Worm (Caenorhabditis elegans) whole organism, L3 larva: ENCODE results near the gene csb-1.

ENCODE experiments used
- R02D3.7 ChIP-seq: fragments of 150-350 bp; optimal IDR thresholded peaks from 2 replicates; lab custom pipeline; 2014; ENCODE audit warnings: missing biosample characterization, missing genetic modification characterization
- ZK546.5 ChIP-seq: sonication (generic microtip); optimal IDR thresholded peaks from 2 replicates; lab custom pipeline; 2017; ENCODE audit warnings: missing biosample characterization, missing genetic modification characterization
- aly-2 ChIP-seq: fragments of 150-350 bp; optimal IDR thresholded peaks from 2 replicates; lab custom pipeline; 2014; ENCODE audit warnings: missing biosample characterization, missing genetic modification characterization
- ama-1 ChIP-seq: fragments of 150-350 bp; optimal IDR thresholded peaks from 2 replicates; lab custom pipeline; 2018
- ceh-82 ChIP-seq: fragments of 150-350 bp; optimal IDR thresholded peaks from 2 replicates; lab custom pipeline; 2014; ENCODE audit warnings: missing biosample characterization, missing genetic modification characterization
- ceh-9 ChIP-seq: sonication (generic microtip); optimal IDR thresholded peaks from 2 replicates; lab custom pipeline; 2018; ENCODE audit warnings: missing biosample characterization, missing genetic modification characterization
- daf-12 ChIP-seq: fragments of 150-350 bp; optimal IDR thresholded peaks from 2 replicates; lab custom pipeline; 2014; ENCODE audit warnings: missing biosample characterization, missing genetic modification reagents, missing genetic modification characterization
- egl-5 ChIP-seq: fragments of 150-350 bp; optimal IDR thresholded peaks from 2 replicates; lab custom pipeline; 2017; ENCODE audit warnings: missing biosample characterization, missing genetic modification reagents, missing genetic modification characterization, inconsistent platforms
- elt-1 ChIP-seq: fragments of 150-350 bp; optimal IDR thresholded peaks from 2 replicates; lab custom pipeline; 2014; ENCODE audit warnings: missing biosample characterization, missing genetic modification characterization
- elt-2 ChIP-seq: sonication (generic microtip); optimal IDR thresholded peaks from 2 replicates; lab custom pipeline; 2016; ENCODE audit warnings: missing genetic modification reagents, mild to moderate bottlenecking, missing genetic modification characterization, missing compliant biosample characterization
- eor-1 ChIP-seq, 2 experiments: fragments of 150-350 bp; optimal IDR thresholded peaks; 2 replicates each; lab custom pipeline; 2014 to 2018; ENCODE audit warnings: missing biosample characterization in 2 of 2, missing genetic modification characterization in 2 of 2
- fkh-10 ChIP-seq: sonication (generic microtip); optimal IDR thresholded peaks from 2 replicates; lab custom pipeline; 2017; ENCODE audit warnings: missing biosample characterization, missing genetic modification reagents, missing genetic modification characterization
- fkh-2 ChIP-seq: fragments of 150-350 bp; optimal IDR thresholded peaks from 2 replicates; lab custom pipeline; 2014; ENCODE audit warnings: missing biosample characterization, missing genetic modification reagents, missing genetic modification characterization
- fos-1 ChIP-seq: fragments of 150-350 bp; optimal IDR thresholded peaks from 2 replicates; lab custom pipeline; 2014; ENCODE audit warnings: missing biosample characterization, missing genetic modification characterization
- hmg-11 ChIP-seq: sonication (generic microtip); optimal IDR thresholded peaks from 2 replicates; lab custom pipeline; 2016; ENCODE audit warnings: missing genetic modification characterization, missing compliant biosample characterization
- jun-1 ChIP-seq: fragments of 150-350 bp; optimal IDR thresholded peaks from 2 replicates; lab custom pipeline; 2014; ENCODE audit warnings: missing biosample characterization, missing genetic modification reagents, missing genetic modification characterization
- lin-39 ChIP-seq: fragments of 150-350 bp; optimal IDR thresholded peaks from 2 replicates; lab custom pipeline; 2018; ENCODE audit warnings: missing biosample characterization, missing genetic modification reagents, missing genetic modification characterization
- lsy-12 ChIP-seq: sonication (generic microtip); optimal IDR thresholded peaks from 2 replicates; lab custom pipeline; 2016; ENCODE audit warnings: mild to moderate bottlenecking, missing genetic modification characterization, missing compliant biosample characterization
- mdl-1 ChIP-seq: fragments of 150-350 bp; optimal IDR thresholded peaks from 2 replicates; lab custom pipeline; 2014; ENCODE audit warnings: missing biosample characterization, missing genetic modification characterization
- mml-1 ChIP-seq: fragments of 150-350 bp; sonication (generic microtip); optimal IDR thresholded peaks from 3 replicates; lab custom pipeline; 2014; ENCODE audit warnings: missing biosample characterization, missing genetic modification characterization
- nhr-12 ChIP-seq: fragments of 150-350 bp; optimal IDR thresholded peaks from 2 replicates; lab custom pipeline; 2014; ENCODE audit warnings: missing biosample characterization, missing genetic modification characterization
- nhr-23 ChIP-seq: fragments of 150-350 bp; optimal IDR thresholded peaks from 2 replicates; lab custom pipeline; 2014; ENCODE audit warnings: missing biosample characterization, missing genetic modification reagents, missing genetic modification characterization
- nhr-237 ChIP-seq: fragments of 150-350 bp; optimal IDR thresholded peaks from 2 replicates; lab custom pipeline; 2014; ENCODE audit warnings: missing biosample characterization, missing genetic modification characterization
- nhr-25 ChIP-seq: sonication (generic microtip); optimal IDR thresholded peaks from 2 replicates; lab custom pipeline; 2017; ENCODE audit warnings: missing biosample characterization, missing genetic modification characterization
- nhr-43 ChIP-seq: sonication (generic microtip); optimal IDR thresholded peaks from 2 replicates; lab custom pipeline; 2016; ENCODE audit warnings: mild to moderate bottlenecking, missing genetic modification characterization, missing compliant biosample characterization; ENCODE audit not compliant: poor library complexity, severe bottlenecking
- nhr-76 ChIP-seq: fragments of 150-350 bp; sonication (generic microtip); optimal IDR thresholded peaks from 5 replicates; lab custom pipeline; 2014; ENCODE audit warnings: missing biosample characterization, missing genetic modification characterization
- nhr-77 ChIP-seq: fragments of 150-350 bp; optimal IDR thresholded peaks from 2 replicates; lab custom pipeline; 2014; ENCODE audit warnings: missing biosample characterization, missing genetic modification characterization
- pqm-1 ChIP-seq: fragments of 150-350 bp; optimal IDR thresholded peaks from 2 replicates; lab custom pipeline; 2017; ENCODE audit warnings: missing biosample characterization, missing genetic modification characterization, inconsistent platforms
- sea-2 ChIP-seq: fragments of 150-350 bp; sonication (generic microtip); optimal IDR thresholded peaks from 4 replicates; lab custom pipeline; 2014; ENCODE audit warnings: missing biosample characterization, missing genetic modification reagents, missing genetic modification characterization
- snpc-4 ChIP-seq: fragments of 150-350 bp; optimal IDR thresholded peaks from 2 replicates; lab custom pipeline; 2014; ENCODE audit warnings: missing biosample characterization, missing genetic modification characterization
- tbx-2 ChIP-seq: sonication (generic microtip); optimal IDR thresholded peaks from 2 replicates; lab custom pipeline; 2016; ENCODE audit warnings: mild to moderate bottlenecking, missing genetic modification characterization, missing compliant biosample characterization
- unc-39 ChIP-seq: sonication (generic microtip); optimal IDR thresholded peaks from 4 replicates; lab custom pipeline; 2017; ENCODE audit warnings: missing biosample characterization, missing genetic modification characterization
- unc-62 ChIP-seq: fragments of 150-350 bp; sonication (generic microtip); optimal IDR thresholded peaks from 4 replicates; lab custom pipeline; 2014; ENCODE audit warnings: missing biosample characterization, missing genetic modification reagents, missing genetic modification characterization
- zag-1 ChIP-seq: fragments of 150-350 bp; optimal IDR thresholded peaks from 2 replicates; lab custom pipeline; 2014; ENCODE audit warnings: missing biosample characterization, missing genetic modification characterization
- ztf-11 ChIP-seq: fragments of 150-350 bp; optimal IDR thresholded peaks from 2 replicates; lab custom pipeline; 2014; ENCODE audit warnings: missing biosample characterization, missing genetic modification characterization
- ztf-4 ChIP-seq: fragments of 150-350 bp; optimal IDR thresholded peaks from 2 replicates; lab custom pipeline; 2014; ENCODE audit warnings: missing biosample characterization, missing genetic modification characterization

The csb-1 gene

DNA sequence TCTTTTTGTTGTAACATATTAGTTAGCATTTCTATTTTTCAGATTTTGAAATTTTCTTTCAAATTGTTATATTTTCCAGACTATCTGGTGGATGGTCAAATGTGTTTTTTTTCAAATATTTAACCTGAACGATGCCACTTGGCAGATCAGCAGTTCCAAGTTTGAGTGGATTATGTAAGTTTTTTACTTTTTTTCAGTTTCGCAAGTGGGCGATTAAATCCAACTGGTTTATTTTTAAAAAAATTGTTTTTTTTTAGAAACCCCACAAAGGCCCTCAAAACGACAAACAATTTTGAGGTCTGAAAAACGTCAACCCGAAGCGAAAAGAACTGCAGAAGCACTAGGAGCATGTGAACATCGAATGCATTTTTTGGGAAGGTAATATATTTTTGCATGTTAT is 38.9 kb downstream of the csb-1 start, which contains the start of gene Y7A5A.9:
Y7A5A.9 (plus strand) TSS at position 301 of the 400 bp plus-strand sequence.
- TF ChIP-seq unc-62 (GFP tag; lab: Kevin White, UChicago): no peak
- no peak for TF ChIP-seq aly-2
- no peak for TF ChIP-seq R02D3.7 (tag; lab: Kevin White, UChicago)
- TF ChIP-seq fos-1 (tag; lab: Kevin White, UChicago): no peak
- TF ChIP-seq ztf-4: no peak
- no peak for TF ChIP-seq ztf-11 (tag; lab: Kevin White, UChicago)
- TF ChIP-seq daf-12 (tag; lab: Kevin White, UChicago): no peak
- no peak for TF ChIP-seq ceh-82 (tag; lab: Kevin White, UChicago)
- TF ChIP-seq ZK546.5 (tag; lab: Kevin White, UChicago): no peak

DNA sequence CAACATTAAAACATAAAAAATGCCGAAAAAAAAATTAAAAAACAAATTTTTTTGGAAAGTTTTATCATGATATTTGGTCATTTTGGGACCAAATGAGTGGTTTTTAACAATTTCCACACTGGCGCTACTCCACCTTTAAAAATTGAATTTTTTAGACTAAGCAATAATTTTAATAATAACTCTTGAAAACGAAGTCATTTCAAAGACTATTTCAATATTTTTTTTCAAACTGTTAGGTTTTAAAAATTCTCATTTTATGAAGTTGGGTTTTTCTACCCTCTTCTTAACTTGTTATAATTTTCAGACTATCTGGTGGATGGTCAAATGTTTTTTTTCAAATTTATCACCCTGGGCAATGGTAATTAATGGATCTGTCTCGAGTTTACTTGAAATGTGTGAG is 43.5 kb downstream of the csb-1 start, which contains the start of gene Y7A5A.8:
Y7A5A.8 (plus strand) TSS at position 301 of the 400 bp plus-strand sequence.
- no peak for TF ChIP-seq fos-1 (tag; lab: Kevin White, UChicago)
- no peak for TF ChIP-seq sea-2 (GFP tag; lab: Kevin White, UChicago)
- no peak for TF ChIP-seq snpc-4
- TF ChIP-seq tbx-2 (tag; lab: Kevin White, UChicago): no peak
- no peak for TF ChIP-seq lin-39 (tag; lab: Kevin White, UChicago)
- TF ChIP-seq nhr-25 (tag; lab: Kevin White, UChicago): no peak
- no peak for TF ChIP-seq zag-1 (tag; lab: Kevin White, UChicago)
- no peak for TF ChIP-seq pqm-1 (tag; lab: Kevin White, UChicago)
- no peak for TF ChIP-seq ama-1 (lab: Kevin White, UChicago)
- no peak for TF ChIP-seq jun-1 (tag; lab: Kevin White, UChicago)
- no peak for TF ChIP-seq nhr-77 (tag; lab: Kevin White, UChicago)
- no peak for TF ChIP-seq lsy-12 (tag; lab: Kevin White, UChicago)
- TF ChIP-seq aly-2: no peak
- TF ChIP-seq nhr-237 (tag; lab: Kevin White, UChicago): no peak
- TF ChIP-seq elt-2 (tag; lab: Kevin White, UChicago): no peak
- no peak for TF ChIP-seq nhr-43
- no peak for TF ChIP-seq ceh-9
- TF ChIP-seq egl-5 (tag; lab: Kevin White, UChicago): no peak
- no peak for TF ChIP-seq ZK546.5 (tag; lab: Kevin White, UChicago)

DNA sequence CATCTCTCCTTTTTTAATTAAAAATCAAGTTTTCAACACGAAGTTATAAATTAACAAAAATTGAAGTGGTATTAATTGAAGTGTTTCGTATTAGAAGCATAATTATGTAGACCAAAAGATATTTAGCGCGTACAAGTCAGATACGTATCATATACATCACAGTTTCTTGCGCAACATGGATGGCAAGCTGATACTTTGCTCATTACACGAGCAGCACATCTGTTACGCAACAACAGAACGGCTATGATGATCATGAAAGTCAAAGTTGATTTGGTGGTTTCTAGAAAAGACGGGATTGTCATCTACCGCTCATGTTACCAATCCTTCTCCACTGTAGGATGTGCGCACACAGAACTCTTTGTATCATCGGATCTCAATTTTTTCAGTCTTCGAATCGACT is 51.2 kb downstream of the csb-1 start:
- no peak for TF ChIP-seq mml-1 (tag; lab: Kevin White, UChicago)
- TF ChIP-seq mdl-1: no peak
- TF ChIP-seq nhr-23 (tag; lab: Kevin White, UChicago): no peak
- no peak for TF ChIP-seq snpc-4
- TF ChIP-seq nhr-12: no peak
- no peak for TF ChIP-seq unc-39
- TF ChIP-seq zag-1 (tag; lab: Kevin White, UChicago): no peak
- TF ChIP-seq pqm-1 (tag; lab: Kevin White, UChicago): no peak
- no peak for TF ChIP-seq jun-1 (tag; lab: Kevin White, UChicago)
- no peak for TF ChIP-seq aly-2
- TF ChIP-seq hmg-11 (tag; lab: Kevin White, UChicago): no peak
- no peak for TF ChIP-seq R02D3.7 (tag; lab: Kevin White, UChicago)
- TF ChIP-seq elt-2 (tag; lab: Kevin White, UChicago): no peak

DNA sequence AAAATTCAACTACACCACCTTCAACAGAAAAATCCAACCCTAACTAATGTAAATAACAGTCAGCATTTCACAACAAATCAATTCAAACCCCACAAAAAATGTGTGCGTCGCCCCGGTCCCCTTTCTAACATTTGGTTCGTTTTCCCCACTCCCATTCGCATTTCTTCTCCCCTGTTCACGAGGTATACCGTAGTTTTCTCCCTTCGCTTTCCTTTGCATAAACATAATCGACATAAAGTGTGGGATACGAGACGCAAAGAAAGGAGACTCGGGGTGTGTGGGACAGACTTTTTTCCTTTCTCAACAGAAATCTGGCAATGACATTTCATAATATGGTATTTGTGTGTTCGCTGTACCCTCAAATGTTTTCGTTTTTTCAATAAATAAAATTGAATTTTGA is 54.4 kb downstream of the csb-1 start:
- no peak for TF ChIP-seq nhr-76 (tag; lab: Kevin White, UChicago)
- no peak for TF ChIP-seq nhr-77 (tag; lab: Kevin White, UChicago)
- no peak for TF ChIP-seq elt-1 (tag; lab: Kevin White, UChicago)
- no peak for TF ChIP-seq ztf-4
- no peak for TF ChIP-seq fos-1 (tag; lab: Kevin White, UChicago)
- TF ChIP-seq nhr-43: no peak
- TF ChIP-seq fkh-2: no peak
- TF ChIP-seq fkh-10 (GFP tag; lab: Kevin White, UChicago): no peak
- no peak for TF ChIP-seq eor-1 (tag; optimal IDR thresholded peaks at IDR 0.05; lab: Kevin White, UChicago)
